Fruit fly (Drosophila melanogaster) whole organism, embryonic: Measurements from ENCODE around the gene Piezo.

Source experiments
- ATbp ChIP-seq: fragments of 200-800 bp; sonication (Bioruptor generic); optimal IDR thresholded peaks from 2 replicates; lab custom pipeline; 2017; ENCODE audit warnings: missing biosample characterization, mild to moderate bottlenecking, missing genetic modification characterization, missing genetic modification reagents
- CG10274 ChIP-seq: fragments of 200-800 bp; sonication (Bioruptor generic); optimal IDR thresholded peaks from 3 replicates; lab custom pipeline; 2017; ENCODE audit warnings: missing biosample characterization, mild to moderate bottlenecking, missing genetic modification characterization
- CG10366 ChIP-seq: fragments of 200-800 bp; sonication (Bioruptor generic); IDR thresholded peaks from 2 replicates; pipeline ENCODE4 v1.3.6; 2022; ENCODE audit warnings: missing biosample characterization, missing genetic modification characterization
- CG10654 ChIP-seq: fragments of 200-800 bp; sonication (Bioruptor generic); optimal IDR thresholded peaks from 2 replicates; lab custom pipeline; 2016; ENCODE audit warnings: missing biosample characterization, missing genetic modification characterization
- CG11398 ChIP-seq: fragments of 200-800 bp; sonication (Bioruptor generic); optimal IDR thresholded peaks from 2 replicates; lab custom pipeline; 2016; ENCODE audit warnings: missing biosample characterization, missing genetic modification characterization
- CG12391 ChIP-seq: fragments of 200-800 bp; sonication (Bioruptor generic); optimal IDR thresholded peaks from 3 replicates; lab custom pipeline; 2018; ENCODE audit warnings: missing biosample characterization, mild to moderate bottlenecking, missing genetic modification characterization, moderate library complexity
- CG14050 ChIP-seq: fragments of 200-800 bp; sonication (Bioruptor generic); IDR thresholded peaks from 3 replicates; pipeline ENCODE4 v1.3.6; 2022; ENCODE audit warnings: missing biosample characterization, missing genetic modification characterization
- CG15073 ChIP-seq: fragments of 200-800 bp; sonication (Bioruptor generic); optimal IDR thresholded peaks from 2 replicates; lab custom pipeline; 2016; ENCODE audit warnings: missing biosample characterization, missing genetic modification characterization
- CG1529 ChIP-seq: fragments of 200-800 bp; sonication (Bioruptor generic); optimal IDR thresholded peaks from 3 replicates; lab custom pipeline; 2018; ENCODE audit warnings: missing biosample characterization, missing genetic modification characterization
- CG17186 ChIP-seq: fragments of 200-800 bp; sonication (Bioruptor generic); optimal IDR thresholded peaks from 3 replicates; lab custom pipeline; 2017; ENCODE audit warnings: missing biosample characterization, missing genetic modification reagents, missing genetic modification characterization
- CG17361 ChIP-seq: fragments of 200-800 bp; sonication (Bioruptor generic); IDR thresholded peaks from 3 replicates; pipeline ENCODE4 v1.3.6; 2022; ENCODE audit warnings: missing biosample characterization, missing genetic modification characterization
- CG17912 ChIP-seq: fragments of 200-800 bp; sonication (Bioruptor generic); optimal IDR thresholded peaks from 2 replicates; lab custom pipeline; 2018; ENCODE audit warnings: missing biosample characterization, mild to moderate bottlenecking, missing genetic modification characterization
- CG2129 ChIP-seq: fragments of 200-800 bp; sonication (Bioruptor generic); IDR thresholded peaks from 2 replicates; pipeline ENCODE4 v1.3.6; 2022; ENCODE audit warnings: missing biosample characterization, missing genetic modification characterization; ENCODE audit not compliant: partially characterized antibody
- CG33557 ChIP-seq: fragments of 200-800 bp; sonication (Bioruptor generic); optimal IDR thresholded peaks from 2 replicates; lab custom pipeline; 2019; ENCODE audit warnings: missing biosample characterization, mild to moderate bottlenecking, missing genetic modification characterization, moderate library complexity
- CG34376 ChIP-seq: fragments of 200-800 bp; sonication (Bioruptor generic); optimal IDR thresholded peaks from 2 replicates; lab custom pipeline; 2018; ENCODE audit warnings: missing biosample characterization, mild to moderate bottlenecking, missing genetic modification characterization
- CG3847 ChIP-seq: fragments of 200-800 bp; sonication (Bioruptor generic); IDR thresholded peaks from 2 replicates; pipeline ENCODE4 v1.3.6; 2022; ENCODE audit warnings: missing biosample characterization, missing genetic modification characterization
- CG4424 ChIP-seq: fragments of 200-800 bp; sonication (Bioruptor generic); optimal IDR thresholded peaks from 3 replicates; lab custom pipeline; 2016; ENCODE audit warnings: missing biosample characterization, missing genetic modification characterization
- CG6813 ChIP-seq: fragments of 200-800 bp; sonication (Bioruptor generic); optimal IDR thresholded peaks from 2 replicates; lab custom pipeline; 2017; ENCODE audit warnings: missing biosample characterization, missing genetic modification characterization, mild to moderate bottlenecking, moderate library complexity, missing genetic modification reagents
- CG7928 ChIP-seq: fragments of 200-800 bp; sonication (Bioruptor generic); optimal IDR thresholded peaks from 2 replicates; lab custom pipeline; 2017; ENCODE audit warnings: missing biosample characterization, mild to moderate bottlenecking, missing genetic modification characterization
- CG9817 ChIP-seq: fragments of 200-800 bp; sonication (Bioruptor generic); optimal IDR thresholded peaks from 2 replicates; lab custom pipeline; 2018; ENCODE audit warnings: missing biosample characterization, mild to moderate bottlenecking, missing genetic modification characterization, moderate library complexity
- Dfd ChIP-seq, 2 experiments: fragments of >200 bp; optimal IDR thresholded peaks; 2 replicates each; lab custom pipeline; 2017; ENCODE audit warnings: missing biosample characterization in 2 of 2, missing genetic modification characterization in 2 of 2
- HLH3B ChIP-seq: fragments of 200-800 bp; sonication (Bioruptor generic); IDR thresholded peaks from 2 replicates; pipeline ENCODE4 v1.3.6; 2022; ENCODE audit warnings: missing biosample characterization, missing genetic modification characterization
- HLHmδ ChIP-seq: fragments of 200-800 bp; sonication (Bioruptor generic); optimal IDR thresholded peaks from 2 replicates; lab custom pipeline; 2018; ENCODE audit warnings: missing biosample characterization, mild to moderate bottlenecking, missing genetic modification characterization, moderate library complexity
- HmgD ChIP-seq: fragments of 200-800 bp; sonication (Bioruptor generic); optimal IDR thresholded peaks from 3 replicates; lab custom pipeline; 2016; ENCODE audit warnings: missing biosample characterization, missing genetic modification characterization
- Hr51 ChIP-seq, 2 experiments: fragments of 200-800 bp; sonication (Bioruptor generic); optimal IDR thresholded peaks; 2 replicates in 1 of 2; 3 replicates in 1 of 2; lab custom pipeline; 2016 to 2018; ENCODE audit warnings: missing biosample characterization in 2 of 2, missing genetic modification characterization in 2 of 2, mild to moderate bottlenecking in 1 of 2, moderate library complexity in 1 of 2
- Nf-YA ChIP-seq: fragments of 200-800 bp; sonication (Bioruptor generic); IDR thresholded peaks from 2 replicates; pipeline ENCODE4 v1.3.6; 2022; ENCODE audit warnings: missing biosample characterization, missing genetic modification characterization
- Rfx ChIP-seq: fragments of 200-800 bp; sonication (Bioruptor generic); IDR thresholded peaks from 2 replicates; pipeline ENCODE4 v1.3.6; 2022; ENCODE audit warnings: missing biosample characterization, missing genetic modification characterization
- Tbp ChIP-seq: fragments of >200 bp; optimal IDR thresholded peaks from 2 replicates; lab custom pipeline; 2018; ENCODE audit warnings: missing biosample characterization, missing genetic modification characterization
- ap ChIP-seq: fragments of 200-800 bp; sonication (Bioruptor generic); IDR thresholded peaks from 2 replicates; pipeline ENCODE4 v1.3.6; 2022; ENCODE audit warnings: missing biosample characterization, missing genetic modification characterization
- ara ChIP-seq: fragments of 200-800 bp; sonication (Bioruptor generic); IDR thresholded peaks from 2 replicates; pipeline ENCODE4 v1.3.6; 2022; ENCODE audit warnings: missing biosample characterization, missing genetic modification characterization
- ase ChIP-seq: fragments of 200-800 bp; sonication (Bioruptor generic); IDR thresholded peaks from 3 replicates; pipeline ENCODE4 v1.3.6; 2022; ENCODE audit warnings: missing biosample characterization, missing genetic modification characterization
- br ChIP-seq: fragments of >200 bp; optimal IDR thresholded peaks from 2 replicates; lab custom pipeline; 2017
- crol ChIP-seq: fragments of 200-800 bp; sonication (Bioruptor generic); IDR thresholded peaks from 2 replicates; pipeline ENCODE4 v1.3.6; 2022; ENCODE audit warnings: missing biosample characterization, missing genetic modification characterization
- dati ChIP-seq: fragments of 200-800 bp; sonication (Bioruptor generic); IDR thresholded peaks from 2 replicates; pipeline ENCODE4 v1.3.6; 2022; ENCODE audit warnings: missing biosample characterization, missing genetic modification characterization
- disco-r ChIP-seq: fragments of 200-800 bp; sonication (Bioruptor generic); optimal IDR thresholded peaks from 2 replicates; lab custom pipeline; 2016; ENCODE audit warnings: missing biosample characterization, missing genetic modification characterization
- gce ChIP-seq: fragments of 200-800 bp; sonication (Bioruptor generic); IDR thresholded peaks from 3 replicates; pipeline ENCODE4 v1.3.6; 2022; ENCODE audit warnings: missing biosample characterization, missing genetic modification characterization
- ham ChIP-seq: fragments of 200-800 bp; sonication (Bioruptor generic); IDR thresholded peaks from 2 replicates; pipeline ENCODE4 v1.3.6; 2022; ENCODE audit warnings: missing biosample characterization, missing genetic modification characterization
- hbn ChIP-seq: fragments of 200-800 bp; sonication (Bioruptor generic); IDR thresholded peaks from 2 replicates; pipeline ENCODE4 v1.3.6; 2022; ENCODE audit warnings: missing biosample characterization, missing genetic modification characterization; ENCODE audit not compliant: partially characterized antibody
- jigr1 ChIP-seq: fragments of 200-800 bp; sonication (Bioruptor generic); IDR thresholded peaks from 3 replicates; pipeline ENCODE4 v1.3.6; 2022; ENCODE audit warnings: missing biosample characterization, missing genetic modification characterization
- klu ChIP-seq: fragments of 200-800 bp; sonication (Bioruptor generic); IDR thresholded peaks from 2 replicates; pipeline ENCODE4 v1.3.6; 2022; ENCODE audit warnings: missing biosample characterization, missing genetic modification characterization
- nmo ChIP-seq: fragments of 200-800 bp; sonication (Bioruptor generic); optimal IDR thresholded peaks from 2 replicates; lab custom pipeline; 2018; ENCODE audit warnings: missing biosample characterization, mild to moderate bottlenecking, missing genetic modification characterization, moderate library complexity
- nom ChIP-seq: fragments of 200-800 bp; sonication (Bioruptor generic); optimal IDR thresholded peaks from 2 replicates; lab custom pipeline; 2017; ENCODE audit warnings: missing biosample characterization, missing genetic modification characterization, mild to moderate bottlenecking, moderate library complexity, missing genetic modification reagents
- psq ChIP-seq: fragments of 200-800 bp; sonication (Bioruptor generic); optimal IDR thresholded peaks from 2 replicates; lab custom pipeline; 2017; ENCODE audit warnings: missing biosample characterization, missing genetic modification characterization
- sens ChIP-seq: fragments of 200-800 bp; sonication (Bioruptor generic); peaks from one replicate; lab custom pipeline; 2016; ENCODE audit warnings: missing biosample characterization, missing genetic modification characterization
- slbo ChIP-seq: fragments of 200-800 bp; sonication (Bioruptor generic); IDR thresholded peaks from 2 replicates; pipeline ENCODE4 v1.3.6; 2022; ENCODE audit warnings: missing biosample characterization, missing genetic modification characterization
- sna ChIP-seq: fragments of 200-800 bp; sonication (Bioruptor generic); IDR thresholded peaks from 2 replicates; pipeline ENCODE4 v1.3.6; 2022; ENCODE audit warnings: missing biosample characterization, missing genetic modification characterization; ENCODE audit not compliant: partially characterized antibody
- tio ChIP-seq: fragments of 200-800 bp; sonication (Bioruptor generic); optimal IDR thresholded peaks from 2 replicates; lab custom pipeline; 2017; ENCODE audit warnings: missing biosample characterization, missing genetic modification characterization, inconsistent platforms
- vnd ChIP-seq: fragments of 200-800 bp; sonication (Bioruptor generic); IDR thresholded peaks from 3 replicates; pipeline ENCODE4 v1.3.6; 2022; ENCODE audit warnings: missing biosample characterization, missing genetic modification characterization; ENCODE audit not compliant: partially characterized antibody
- z ChIP-seq: fragments of 200-800 bp; sonication (Bioruptor generic); IDR thresholded peaks from 3 replicates; pipeline ENCODE4 v1.3.6; 2022; ENCODE audit warnings: missing biosample characterization, missing genetic modification characterization
- zen2 ChIP-seq: fragments of 200-800 bp; sonication (Bioruptor generic); IDR thresholded peaks from 3 replicates; pipeline ENCODE4 v1.3.6; 2022; ENCODE audit warnings: missing biosample characterization, missing genetic modification characterization; ENCODE audit not compliant: partially characterized antibody

Piezo gene

DNA sequence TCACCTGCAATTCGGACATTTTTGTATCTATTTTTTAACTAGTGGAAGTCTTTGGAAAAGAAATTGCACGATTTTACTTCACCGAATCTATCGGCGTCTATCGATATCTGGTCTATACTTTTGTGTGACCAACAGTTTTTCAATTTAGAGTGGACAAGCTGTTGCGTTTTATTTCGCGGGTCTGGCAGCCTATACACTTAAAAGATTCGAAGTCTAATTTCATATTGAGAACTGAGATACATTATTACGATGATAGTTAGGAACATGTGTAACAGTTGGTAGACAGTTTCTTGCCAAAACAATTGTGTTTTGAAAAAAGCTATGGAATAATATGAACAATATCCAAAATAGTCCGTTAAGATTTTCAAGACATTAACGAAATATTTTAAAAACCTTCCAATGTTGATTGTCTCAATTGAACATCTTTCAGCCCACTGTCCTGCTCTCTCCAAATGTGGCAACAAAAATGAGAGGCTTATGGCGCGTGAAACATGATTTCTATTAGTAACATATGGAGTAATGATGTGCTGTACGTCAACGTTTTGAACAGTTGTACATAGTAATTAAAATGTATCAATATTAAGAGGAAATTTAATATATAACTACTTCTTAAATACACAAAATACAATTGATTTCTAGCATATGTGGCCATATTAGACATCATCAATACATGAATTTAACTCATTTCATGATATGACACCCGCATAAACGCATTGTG is 407 bp upstream of the Piezo start, which contains the start of gene Acbp1 (continued):
- TF ChIP-seq CG7928 (GFP tag; lab: Kevin White, UChicago) (peak; percentile 73), z (peak; percentile 54; the same call in 1 of the 3 replicates), Hr51 (GFP tag; optimal IDR thresholded peaks at IDR 0.05; lab: Kevin White, UChicago) (peak; percentile 91 to 99), CG17361 (GFP tag; lab: Robert Waterston, UW) (peak; percentile 96), CG14050 (GFP tag; lab: Robert Waterston, UW) (peak; percentile 87), CG11398 (GFP tag; lab: Kevin White, UChicago) (peak; percentile 89), CG12391 (tag; lab: Kevin White, UChicago) (peak; percentile 99), dati (peak; percentile 60), crol (GFP tag; lab: Robert Waterston, UW) (no peak), CG17912 (GFP tag; lab: Kevin White, UChicago) (peak; percentile 89), Tbp (GFP tag; lab: Kevin White, UChicago) (no peak), nom (peak; percentile 97), CG10366 (GFP tag; lab: Robert Waterston, UW) (peak; percentile 78), tio (peak; percentile 91), HmgD (GFP tag; lab: Kevin White, UChicago) (peak; percentile 96), klu (GFP tag; lab: Robert Waterston, UW) (peak; percentile 88), CG34376 (GFP tag; lab: Kevin White, UChicago) (peak; percentile 100), slbo (GFP tag; lab: Robert Waterston, UW) (peak; percentile 94), HLHmδ (GFP tag; lab: Kevin White, UChicago) (no peak), CG15073 (GFP tag; lab: Kevin White, UChicago) (peak; percentile 71), hbn (peak; percentile 62), Nf-YA (GFP tag; lab: Robert Waterston, UW) (peak; percentile 81), ATbp (GFP tag; lab: Kevin White, UChicago) (peak; percentile 95), br (lab: Kevin White, UChicago) (no peak), HLH3B (peak; percentile 90), Dfd (GFP tag; optimal IDR thresholded peaks at IDR 0.05; lab: Kevin White, UChicago) (no peak), ase (GFP tag; lab: Robert Waterston, UW) (peak; percentile 90), CG10274 (GFP tag; lab: Kevin White, UChicago) (peak; percentile 83), CG9817 (tag; lab: Kevin White, UChicago) (peak; percentile 91), CG17186 (peak; percentile 58), CG4424 (GFP tag; lab: Kevin White, UChicago) (peak; percentile 95), CG3847 (peak; percentile 95), zen2 (GFP tag; lab: Robert Waterston, UW) (peak; percentile 74; the same call in 2 of the 3 replicates), CG2129 (GFP tag; lab: Robert Waterston, UW) (peak; percentile 25), CG1529 (GFP tag; lab: Kevin White, UChicago) (peak; percentile 94), CG6813 (peak; percentile 99), jigr1 (GFP tag; lab: Robert Waterston, UW) (peak; percentile 57; the same call in 2 of the 3 replicates), ap (peak; percentile 78), disco-r (GFP tag; lab: Kevin White, UChicago) (peak; percentile 82), vnd (GFP tag; lab: Robert Waterston, UW) (peak; percentile 60), CG33557 (peak; percentile 98), gce (GFP tag; lab: Robert Waterston, UW) (peak; percentile 89), nmo (GFP tag; lab: Kevin White, UChicago) (peak; percentile 96), ham (GFP tag; lab: Robert Waterston, UW) (peak; percentile 50; the same call in 1 of the 2 replicates), sens (GFP tag; lab: Kevin White, UChicago) (peak; percentile 99), sna (GFP tag; lab: Robert Waterston, UW) (peak; percentile 80), Rfx (GFP tag; lab: Robert Waterston, UW) (peak; percentile 92), psq (GFP tag; lab: Kevin White, UChicago) (peak; percentile 64), ara (GFP tag; lab: Robert Waterston, UW) (peak; percentile 87; the same call in 1 of the 2 replicates), CG10654 (GFP tag; lab: Kevin White, UChicago) (peak; percentile 92)
